Worm (Caenorhabditis elegans) whole organism, L4 larva: Measurements from ENCODE around the gene rpl-23.

Experiments used
- F37D6.2 ChIP-seq: sonication (generic microtip); optimal IDR thresholded peaks from 2 replicates; lab custom pipeline; 2016; ENCODE audit warnings: mild to moderate bottlenecking, missing genetic modification characterization, missing compliant biosample characterization
- F44E2.7 ChIP-seq: fragments of 200-800 bp; sonication (Bioruptor generic); IDR thresholded peaks from 2 replicates; pipeline ENCODE4 v2.1.2; 2022; ENCODE audit warnings: missing genetic modification characterization, missing compliant biosample characterization
- F49E8.2 ChIP-seq: sonication (generic microtip); optimal IDR thresholded peaks from 2 replicates; lab custom pipeline; 2016; ENCODE audit warnings: missing compliant biosample characterization, mild to moderate bottlenecking, missing genetic modification characterization, borderline replicate concordance
- R02D3.7 ChIP-seq: fragments of 150-350 bp; sonication (generic microtip); optimal IDR thresholded peaks from 3 replicates; lab custom pipeline; 2014; ENCODE audit warnings: missing biosample characterization, missing genetic modification characterization
- Y105C5A.15 ChIP-seq: fragments of 200-800 bp; sonication (Bioruptor generic); IDR thresholded peaks from 2 replicates; pipeline ENCODE4 v1.3.6; 2022; ENCODE audit warnings: missing genetic modification characterization, missing compliant biosample characterization
- ZK337.2 ChIP-seq: fragments of 200-800 bp; sonication (Bioruptor generic); IDR thresholded peaks from 2 replicates; pipeline ENCODE4 v1.3.6; 2022; ENCODE audit warnings: missing genetic modification reagents, missing genetic modification characterization, missing compliant biosample characterization
- aha-1 ChIP-seq: fragments of 150-350 bp; peaks from one replicate; lab custom pipeline; 2014; ENCODE audit warnings: missing biosample characterization, missing genetic modification characterization
- ama-1 ChIP-seq: fragments of 150-350 bp; optimal IDR thresholded peaks from 2 replicates; lab custom pipeline; 2014; ENCODE audit warnings: inconsistent platforms, mixed read lengths
- arid-1 ChIP-seq: fragments of 200-800 bp; sonication (Bioruptor generic); conservative IDR thresholded peaks from 2 replicates; pipeline ENCODE4 v1.3.6; 2022; ENCODE audit warnings: missing genetic modification reagents, missing genetic modification characterization, missing compliant biosample characterization
- attf-4 ChIP-seq: sonication (generic microtip); optimal IDR thresholded peaks from 3 replicates; lab custom pipeline; 2017; ENCODE audit warnings: missing biosample characterization, missing genetic modification characterization
- ceh-32 ChIP-seq: sonication (generic microtip); optimal IDR thresholded peaks from 2 replicates; lab custom pipeline; 2016; ENCODE audit warnings: mild to moderate bottlenecking, missing genetic modification characterization, missing compliant biosample characterization; ENCODE audit not compliant: poor library complexity
- ceh-44 ChIP-seq: fragments of 200-800 bp; sonication (Bioruptor generic); IDR thresholded peaks from 2 replicates; pipeline ENCODE4 v1.3.6; 2022; ENCODE audit warnings: missing genetic modification reagents, missing genetic modification characterization, missing compliant biosample characterization
- ceh-62 ChIP-seq: sonication (generic microtip); optimal IDR thresholded peaks from 2 replicates; lab custom pipeline; 2017; ENCODE audit warnings: missing biosample characterization, missing genetic modification characterization
- ctbp-1 ChIP-seq: fragments of 200-800 bp; sonication (Bioruptor generic); IDR thresholded peaks from 2 replicates; pipeline ENCODE4 v1.3.6; 2022; ENCODE audit warnings: missing genetic modification reagents, missing genetic modification characterization, missing compliant biosample characterization
- daf-16 ChIP-seq, 3 experiments: sonication (generic microtip); optimal IDR thresholded peaks; 2 replicates each; lab custom pipeline; 2016 to 2017; ENCODE audit warnings: missing genetic modification characterization in 3 of 3, missing genetic modification reagents in 3 of 3, mild to moderate bottlenecking in 2 of 3, missing compliant biosample characterization in 2 of 3, missing biosample characterization in 1 of 3, moderate library complexity in 1 of 3
- daf-19 ChIP-seq: fragments of 200-800 bp; sonication (Bioruptor generic); conservative IDR thresholded peaks from 2 replicates; pipeline ENCODE4 v1.3.6; 2022; ENCODE audit warnings: missing genetic modification characterization, missing compliant biosample characterization
- dmd-8 ChIP-seq: fragments of 200-800 bp; sonication (Bioruptor generic); IDR thresholded peaks from 2 replicates; pipeline ENCODE4 v1.3.6; 2022; ENCODE audit warnings: missing genetic modification characterization, missing compliant biosample characterization
- dpl-1 ChIP-seq: fragments of 150-350 bp; optimal IDR thresholded peaks from 2 replicates; lab custom pipeline; 2014; ENCODE audit warnings: missing biosample characterization, missing genetic modification reagents, missing genetic modification characterization
- fkh-10 ChIP-seq: fragments of 150-350 bp; optimal IDR thresholded peaks from 2 replicates; lab custom pipeline; 2014; ENCODE audit warnings: missing biosample characterization, missing genetic modification reagents, missing genetic modification characterization
- gei-8 ChIP-seq: fragments of 200-800 bp; sonication (Bioruptor generic); optimal IDR thresholded peaks from 2 replicates; lab custom pipeline; 2018; ENCODE audit warnings: mild to moderate bottlenecking, missing genetic modification characterization, missing compliant biosample characterization
- hif-1 ChIP-seq, 2 experiments: sonication (generic microtip); optimal IDR thresholded peaks; 2 replicates each; lab custom pipeline; 2016 to 2017; ENCODE audit warnings: missing compliant biosample characterization in 2 of 2, missing genetic modification characterization in 2 of 2, missing genetic modification reagents in 2 of 2, missing genotype in 2 of 2, mild to moderate bottlenecking in 1 of 2
- hlh-30 ChIP-seq: sonication (generic microtip); optimal IDR thresholded peaks from 2 replicates; lab custom pipeline; 2017; ENCODE audit warnings: antibody characterized with exemption, mild to moderate bottlenecking, missing genetic modification characterization, missing compliant biosample characterization; ENCODE audit not compliant: insufficient read depth
- hmg-1.1 ChIP-seq: fragments of 200-800 bp; sonication (Bioruptor generic); IDR thresholded peaks from 2 replicates; pipeline ENCODE4 v1.3.6; 2022; ENCODE audit warnings: missing genetic modification reagents, missing genetic modification characterization, missing compliant biosample characterization
- lim-7 ChIP-seq: fragments of 200-800 bp; sonication (Bioruptor generic); IDR thresholded peaks from 2 replicates; pipeline ENCODE4 v1.3.6; 2022; ENCODE audit warnings: missing genetic modification characterization, missing compliant biosample characterization
- lin-38 ChIP-seq: fragments of 200-800 bp; sonication (Bioruptor generic); IDR thresholded peaks from 2 replicates; pipeline ENCODE4 v1.3.6; 2022; ENCODE audit warnings: missing genetic modification reagents, missing genetic modification characterization, missing compliant biosample characterization
- lir-3 ChIP-seq: sonication (generic microtip); optimal IDR thresholded peaks from 2 replicates; lab custom pipeline; 2016; ENCODE audit warnings: mild to moderate bottlenecking, missing genetic modification characterization, missing compliant biosample characterization
- lsy-2 ChIP-seq, 2 experiments: fragments of 150-350 bp in 1 of 2; sonication (generic microtip) in 1 of 2; optimal IDR thresholded peaks; 2 replicates each; lab custom pipeline; 2014 to 2017; ENCODE audit warnings: missing biosample characterization in 2 of 2, missing genetic modification characterization in 2 of 2
- mep-1 ChIP-seq: fragments of 150-350 bp; sonication (generic microtip); optimal IDR thresholded peaks from 3 replicates; lab custom pipeline; 2014; ENCODE audit warnings: missing biosample characterization, missing genetic modification characterization
- mes-2 ChIP-seq: sonication (generic microtip); optimal IDR thresholded peaks from 2 replicates; lab custom pipeline; 2016; ENCODE audit warnings: missing genotype, mild to moderate bottlenecking, missing genetic modification characterization, missing compliant biosample characterization; ENCODE audit not compliant: poor library complexity, severe bottlenecking
- mxl-2 ChIP-seq: fragments of 200-800 bp; sonication (Bioruptor generic); conservative IDR thresholded peaks from 2 replicates; pipeline ENCODE4 v1.3.6; 2022; ENCODE audit warnings: missing genetic modification reagents, missing genetic modification characterization, missing compliant biosample characterization
- nhr-102 ChIP-seq: sonication (generic microtip); optimal IDR thresholded peaks from 2 replicates; lab custom pipeline; 2016; ENCODE audit warnings: mild to moderate bottlenecking, missing genetic modification characterization, moderate library complexity, missing compliant biosample characterization
- nhr-111 ChIP-seq: fragments of 200-800 bp; sonication (Bioruptor generic); optimal IDR thresholded peaks from 2 replicates; lab custom pipeline; 2018; ENCODE audit warnings: mild to moderate bottlenecking, missing genetic modification characterization, missing compliant biosample characterization
- nhr-28 ChIP-seq: fragments of 150-350 bp; optimal IDR thresholded peaks from 2 replicates; lab custom pipeline; 2014; ENCODE audit warnings: missing biosample characterization, missing genetic modification characterization
- nhr-77 ChIP-seq: fragments of 150-350 bp; optimal IDR thresholded peaks from 2 replicates; lab custom pipeline; 2014; ENCODE audit warnings: missing biosample characterization, missing genetic modification characterization
- sdz-12 ChIP-seq: fragments of 200-800 bp; sonication (Bioruptor generic); optimal IDR thresholded peaks from 2 replicates; lab custom pipeline; 2018; ENCODE audit warnings: mild to moderate bottlenecking, missing genetic modification characterization, missing compliant biosample characterization
- set-16 ChIP-seq: fragments of 200-800 bp; sonication (Bioruptor generic); IDR thresholded peaks from 2 replicates; pipeline ENCODE4 v1.3.6; 2022; ENCODE audit warnings: missing genetic modification reagents, missing genetic modification characterization, missing compliant biosample characterization
- skn-1 ChIP-seq: fragments of 150-350 bp; optimal IDR thresholded peaks from 2 replicates; lab custom pipeline; 2014; ENCODE audit warnings: missing biosample characterization, missing genetic modification characterization
- snpc-1.2 ChIP-seq: fragments of 200-800 bp; sonication (Bioruptor generic); IDR thresholded peaks from 2 replicates; pipeline ENCODE4 v1.3.6; 2022; ENCODE audit warnings: missing genetic modification reagents, missing genetic modification characterization, missing compliant biosample characterization
- snpc-4 ChIP-seq: fragments of 150-350 bp; optimal IDR thresholded peaks from 2 replicates; lab custom pipeline; 2014; ENCODE audit warnings: missing biosample characterization, missing genetic modification characterization
- spr-1 ChIP-seq: sonication (generic microtip); optimal IDR thresholded peaks from 2 replicates; lab custom pipeline; 2016; ENCODE audit warnings: mild to moderate bottlenecking, missing genetic modification characterization, missing compliant biosample characterization
- tag-97 ChIP-seq: fragments of 200-800 bp; sonication (Bioruptor generic); IDR thresholded peaks from 2 replicates; pipeline ENCODE4 v1.3.6; 2022; ENCODE audit warnings: missing genetic modification characterization, missing compliant biosample characterization
- unc-62 ChIP-seq, 3 experiments: fragments of 150-350 bp in 1 of 3; sonication (generic microtip); optimal IDR thresholded peaks in 2 of 3; peaks in 1 of 3; 1 replicate in 1 of 3; 2 replicates in 2 of 3; lab custom pipeline; 2014 to 2017; ENCODE audit warnings: missing biosample characterization in 3 of 3, missing genetic modification characterization in 3 of 3, missing genetic modification reagents in 3 of 3, missing genotype in 1 of 3
- zfp-2 ChIP-seq: sonication (generic microtip); optimal IDR thresholded peaks from 2 replicates; lab custom pipeline; 2016; ENCODE audit warnings: mild to moderate bottlenecking, missing genetic modification characterization, missing compliant biosample characterization
- zip-2 ChIP-seq: fragments of 150-350 bp; optimal IDR thresholded peaks from 2 replicates; lab custom pipeline; 2014; ENCODE audit warnings: missing biosample characterization, missing genetic modification characterization

rpl-23 gene

ce11 chrIII:5705228-5705888 is 569 bp downstream of the rpl-23 start, which contains the start of gene swp-1 (continued):
- no peak for TF ChIP-seq daf-19
- no peak for TF ChIP-seq hmg-1.1 (GFP tag; lab: Robert Waterston, UW)
- TF ChIP-seq F49E8.2 (tag; lab: Kevin White, UChicago) = peak; percentile 70
- peak; percentile 48; the same call in 1 of the 2 replicates for TF ChIP-seq snpc-1.2
- peak in 1 of 2 experiments; percentile 72 for TF ChIP-seq unc-62 (GFP tag; optimal IDR thresholded peaks at IDR 0.05 in 1 of 2; lab: Kevin White, UChicago)
- TF ChIP-seq unc-62 (tag; optimal IDR thresholded peaks at IDR 0.05; lab: Kevin White, UChicago) = no peak
- TF ChIP-seq attf-4 (tag; lab: Kevin White, UChicago) = no peak
- no peak for TF ChIP-seq nhr-102
- no peak for TF ChIP-seq dpl-1 (GFP tag; lab: Kevin White, UChicago)
- TF ChIP-seq aha-1 (tag; lab: Kevin White, UChicago) = peak; percentile 59
- no peak for TF ChIP-seq F37D6.2 (tag; lab: Kevin White, UChicago)
- TF ChIP-seq lir-3 = no peak
- TF ChIP-seq hlh-30 (tag; lab: Kevin White, UChicago) = no peak
- no peak for TF ChIP-seq lsy-2 (tag; optimal IDR thresholded peaks at IDR 0.05; lab: Kevin White, UChicago)
- TF ChIP-seq fkh-10 (GFP tag; lab: Kevin White, UChicago) = no peak
- TF ChIP-seq snpc-4 (tag; lab: Kevin White, UChicago) = no peak
- no peak for TF ChIP-seq mxl-2 (GFP tag; lab: Robert Waterston, UW)
- no peak for TF ChIP-seq gei-8
- TF ChIP-seq arid-1 (GFP tag; lab: Robert Waterston, UW) = peak; percentile 70
- no peak for TF ChIP-seq nhr-111 (GFP tag; lab: Kevin White, UChicago)
- no peak for TF ChIP-seq mes-2 (tag; lab: Kevin White, UChicago)
- TF ChIP-seq ceh-62 (tag; lab: Kevin White, UChicago) = no peak
- peak; percentile 51 for TF ChIP-seq ama-1 (lab: Kevin White, UChicago)
- TF ChIP-seq, all 104 proteins: peak for 15

- no peak for TF ChIP-seq sdz-12 (GFP tag; lab: Kevin White, UChicago)
- TF ChIP-seq zfp-2 (tag; lab: Kevin White, UChicago) = no peak
- TF ChIP-seq lsy-2 (tag; optimal IDR thresholded peaks at IDR 0.05; lab: Kevin White, UChicago) = no peak
- no peak for TF ChIP-seq Y105C5A.15 (GFP tag; lab: Robert Waterston, UW)
- no peak for TF ChIP-seq ZK337.2 (GFP tag; lab: Robert Waterston, UW)
- TF ChIP-seq ceh-44 (GFP tag; lab: Robert Waterston, UW) = no peak
- TF ChIP-seq set-16 (GFP tag; lab: Robert Waterston, UW) = no peak
- no peak for TF ChIP-seq ctbp-1 (GFP tag; lab: Robert Waterston, UW)
- TF ChIP-seq skn-1 (tag; lab: Kevin White, UChicago) = no peak
- TF ChIP-seq daf-19 = no peak
- TF ChIP-seq R02D3.7 = no peak
Observed at ce11 chrIII:5701491-5701890, 4.4 kb downstream of the rpl-23 start.

ce11 chrIII:5697963-5698730 is 7.8 kb downstream of the rpl-23 start, which contains the start of the genes lgg-3 and rgs-5:
Gene lgg-3, minus strand, starts transcription at chrIII:5698013.
Gene rgs-5, plus strand, starts transcription at chrIII:5698555.
- TF ChIP-seq zfp-2 (tag; lab: Kevin White, UChicago) (no peak), tag-97 (GFP tag; lab: Robert Waterston, UW) (no peak), gei-8 (no peak), F44E2.7 (no peak), R02D3.7 (no peak), nhr-28 (peak; percentile 51), lim-7 (GFP tag; lab: Robert Waterston, UW) (no peak), zip-2 (tag; lab: Kevin White, UChicago) (no peak), lin-38 (GFP tag; lab: Robert Waterston, UW) (peak; percentile 39; the same call in 1 of the 2 replicates), daf-16 (GFP tag; optimal IDR thresholded peaks at IDR 0.05; lab: Kevin White, UChicago) (no peak), daf-16 (tag; optimal IDR thresholded peaks at IDR 0.05; lab: Kevin White, UChicago) (peak; percentile 8), ceh-62 (tag; lab: Kevin White, UChicago) (no peak), hif-1 (tag; optimal IDR thresholded peaks at IDR 0.05; lab: Kevin White, UChicago) (peak in 1 of 2 experiments; percentile 22), dmd-8 (GFP tag; lab: Robert Waterston, UW) (no peak), ceh-32 (tag; lab: Kevin White, UChicago) (no peak), spr-1 (tag; lab: Kevin White, UChicago) (no peak), mep-1 (tag; lab: Kevin White, UChicago) (peak; percentile 60), dpl-1 (GFP tag; lab: Kevin White, UChicago) (peak; percentile 58), lsy-2 (tag; optimal IDR thresholded peaks at IDR 0.05; lab: Kevin White, UChicago) (peak in 1 of 2 experiments; percentile 64), nhr-77 (tag; lab: Kevin White, UChicago) (no peak)
